Fruit fly (Drosophila melanogaster) whole organism, embryonic: ENCODE data around the gene COX7AL2.

Experiments
- Asciz ChIP-seq: fragments of 200-800 bp; sonication (Bioruptor generic); optimal IDR thresholded peaks from 2 replicates; lab custom pipeline; 2017; ENCODE audit warnings: missing biosample characterization, mild to moderate bottlenecking, missing genetic modification characterization, missing genetic modification reagents
- Bdp1 ChIP-seq: fragments of 200-800 bp; sonication (Bioruptor generic); optimal IDR thresholded peaks from 3 replicates; lab custom pipeline; 2016; ENCODE audit warnings: missing biosample characterization, missing genetic modification characterization
- Blimp-1 ChIP-seq: fragments of 200-800 bp; sonication (Bioruptor generic); optimal IDR thresholded peaks from 3 replicates; lab custom pipeline; 2018; ENCODE audit warnings: missing biosample characterization, missing genetic modification characterization, mild to moderate bottlenecking, moderate library complexity, missing genetic modification reagents
- CG11504 ChIP-seq: fragments of 200-800 bp; sonication (Bioruptor generic); optimal IDR thresholded peaks from 3 replicates; lab custom pipeline; 2019; ENCODE audit warnings: missing biosample characterization, mild to moderate bottlenecking, missing genetic modification characterization, moderate library complexity
- CG11723 ChIP-seq: fragments of 200-800 bp; sonication (Bioruptor generic); optimal IDR thresholded peaks from 2 replicates; lab custom pipeline; 2017; ENCODE audit warnings: missing biosample characterization, mild to moderate bottlenecking, missing genetic modification characterization
- CG12744 ChIP-seq: fragments of 200-800 bp; sonication (Bioruptor generic); optimal IDR thresholded peaks from 2 replicates; lab custom pipeline; 2016; ENCODE audit warnings: missing biosample characterization, missing genetic modification characterization
- CG14050 ChIP-seq: fragments of 200-800 bp; sonication (Bioruptor generic); IDR thresholded peaks from 3 replicates; pipeline ENCODE4 v1.3.6; 2022; ENCODE audit warnings: missing biosample characterization, missing genetic modification characterization
- CG17361 ChIP-seq: fragments of 200-800 bp; sonication (Bioruptor generic); IDR thresholded peaks from 3 replicates; pipeline ENCODE4 v1.3.6; 2022; ENCODE audit warnings: missing biosample characterization, missing genetic modification characterization
- CG18262 ChIP-seq: fragments of 200-800 bp; optimal IDR thresholded peaks from 3 replicates; lab custom pipeline; 2019; ENCODE audit warnings: missing biosample characterization, mild to moderate bottlenecking, missing genetic modification characterization, moderate library complexity
- CG1832 ChIP-seq: fragments of 200-800 bp; sonication (Bioruptor generic); optimal IDR thresholded peaks from 2 replicates; lab custom pipeline; 2017; ENCODE audit warnings: missing biosample characterization, mild to moderate bottlenecking, missing genetic modification characterization, inconsistent platforms
- CG2889 ChIP-seq: fragments of 200-800 bp; sonication (Bioruptor generic); IDR thresholded peaks from 3 replicates; pipeline ENCODE4 v1.3.6; 2022; ENCODE audit warnings: missing biosample characterization, missing genetic modification characterization
- CG31441 ChIP-seq: fragments of 200-800 bp; sonication (Bioruptor generic); IDR thresholded peaks from 2 replicates; pipeline ENCODE4 v1.3.6; 2022; ENCODE audit warnings: missing biosample characterization, missing genetic modification characterization
- CG32772 ChIP-seq: fragments of 200-800 bp; sonication (Bioruptor generic); IDR thresholded peaks from 2 replicates; pipeline ENCODE4 v1.3.6; 2022; ENCODE audit warnings: missing biosample characterization, missing genetic modification characterization
- CG5180 ChIP-seq: fragments of 200-800 bp; sonication (Bioruptor generic); optimal IDR thresholded peaks from 3 replicates; lab custom pipeline; 2017; ENCODE audit warnings: missing biosample characterization, missing genetic modification characterization, mild to moderate bottlenecking, moderate library complexity, missing genetic modification reagents
- CG6272 ChIP-seq: fragments of 200-800 bp; sonication (Bioruptor generic); IDR thresholded peaks from 2 replicates; pipeline ENCODE4 v1.3.6; 2022; ENCODE audit warnings: missing biosample characterization, missing genetic modification characterization
- CG7556 ChIP-seq: fragments of 200-800 bp; sonication (Bioruptor generic); optimal IDR thresholded peaks from 2 replicates; lab custom pipeline; 2017; ENCODE audit warnings: missing biosample characterization, mild to moderate bottlenecking, missing genetic modification characterization
- CG8388 ChIP-seq: fragments of 200-800 bp; sonication (Bioruptor generic); optimal IDR thresholded peaks from 2 replicates; lab custom pipeline; 2019; ENCODE audit warnings: missing biosample characterization, mild to moderate bottlenecking, missing genetic modification characterization, moderate library complexity
- CG9876 ChIP-seq: fragments of 200-800 bp; sonication (Bioruptor generic); optimal IDR thresholded peaks from 2 replicates; lab custom pipeline; 2016; ENCODE audit warnings: missing biosample characterization, missing genetic modification characterization
- CG9932 ChIP-seq: fragments of 200-800 bp; sonication (Bioruptor generic); IDR thresholded peaks from 2 replicates; pipeline ENCODE4 v1.3.6; 2022; ENCODE audit warnings: missing biosample characterization, missing genetic modification characterization
- Ets65A ChIP-seq: fragments of 200-800 bp; sonication (Bioruptor generic); peaks from one replicate; lab custom pipeline; 2016; ENCODE audit warnings: missing biosample characterization, missing genetic modification characterization
- Hand ChIP-seq: fragments of 200-800 bp; sonication (Bioruptor generic); optimal IDR thresholded peaks from 2 replicates; lab custom pipeline; 2017; ENCODE audit warnings: mild to moderate bottlenecking, missing biosample characterization, missing genetic modification reagents, missing genetic modification characterization
- Hsf ChIP-seq: fragments of 200-800 bp; sonication (Bioruptor generic); optimal IDR thresholded peaks from 3 replicates; lab custom pipeline; 2016; ENCODE audit warnings: missing biosample characterization, missing genetic modification characterization
- MESR4 ChIP-seq: fragments of 200-800 bp; sonication (Bioruptor generic); optimal IDR thresholded peaks from 2 replicates; lab custom pipeline; 2018; ENCODE audit warnings: missing biosample characterization, mild to moderate bottlenecking, missing genetic modification characterization, moderate library complexity
- MTF-1 ChIP-seq: fragments of 200-800 bp; sonication (Bioruptor generic); optimal IDR thresholded peaks from 2 replicates; lab custom pipeline; 2018; ENCODE audit warnings: missing biosample characterization, mild to moderate bottlenecking, missing genetic modification characterization, borderline replicate concordance
- Max ChIP-seq: fragments of 200-800 bp; sonication (Bioruptor generic); optimal IDR thresholded peaks from 2 replicates; lab custom pipeline; 2016; ENCODE audit warnings: missing biosample characterization, mild to moderate bottlenecking, missing genetic modification characterization
- Six4 ChIP-seq: fragments of 200-800 bp; sonication (Bioruptor generic); optimal IDR thresholded peaks from 2 replicates; lab custom pipeline; 2016; ENCODE audit warnings: missing biosample characterization, missing genetic modification characterization
- TFAM ChIP-seq: fragments of 200-800 bp; sonication (Bioruptor generic); optimal IDR thresholded peaks from 2 replicates; lab custom pipeline; 2017; ENCODE audit warnings: missing biosample characterization, missing genetic modification characterization, inconsistent platforms
- Tbp ChIP-seq: fragments of >200 bp; optimal IDR thresholded peaks from 2 replicates; lab custom pipeline; 2018; ENCODE audit warnings: missing biosample characterization, missing genetic modification characterization
- ac ChIP-seq: fragments of 200-800 bp; sonication (Bioruptor generic); optimal IDR thresholded peaks from 3 replicates; lab custom pipeline; 2017; ENCODE audit warnings: missing biosample characterization, mild to moderate bottlenecking, missing genetic modification characterization
- ase ChIP-seq: fragments of 200-800 bp; sonication (Bioruptor generic); IDR thresholded peaks from 3 replicates; pipeline ENCODE4 v1.3.6; 2022; ENCODE audit warnings: missing biosample characterization, missing genetic modification characterization
- crc ChIP-seq: fragments of 200-800 bp; sonication (Bioruptor generic); optimal IDR thresholded peaks from 2 replicates; lab custom pipeline; 2016; ENCODE audit warnings: missing biosample characterization, missing genetic modification characterization
- emc ChIP-seq: fragments of 200-800 bp; sonication (Bioruptor generic); optimal IDR thresholded peaks from 2 replicates; lab custom pipeline; 2016; ENCODE audit warnings: missing biosample characterization, missing genetic modification characterization
- eve ChIP-seq, 2 experiments: fragments of >200 bp; optimal IDR thresholded peaks; 2 replicates each; lab custom pipeline; 2017; ENCODE audit warnings: missing biosample characterization in 2 of 2, missing genetic modification characterization in 2 of 2
- fd3F ChIP-seq: fragments of 200-800 bp; sonication (Bioruptor generic); optimal IDR thresholded peaks from 2 replicates; lab custom pipeline; 2018; ENCODE audit warnings: missing biosample characterization, mild to moderate bottlenecking, missing genetic modification characterization, moderate library complexity
- hkb ChIP-seq, 2 experiments: fragments of 200-800 bp in 1 of 2; fragments of >200 bp in 1 of 2; sonication (Bioruptor generic) in 1 of 2; IDR thresholded peaks in 1 of 2; optimal IDR thresholded peaks in 1 of 2; 2 replicates each; pipeline versions ENCODE4 v1.3.6 to Lab custom; 2017 to 2022; ENCODE audit warnings: missing biosample characterization in 1 of 2, missing genetic modification characterization in 1 of 2
- jumu ChIP-seq: fragments of 200-800 bp; sonication (Bioruptor generic); optimal IDR thresholded peaks from 3 replicates; lab custom pipeline; 2016; ENCODE audit warnings: missing biosample characterization, missing genetic modification characterization
- klu ChIP-seq: fragments of 200-800 bp; sonication (Bioruptor generic); IDR thresholded peaks from 2 replicates; pipeline ENCODE4 v1.3.6; 2022; ENCODE audit warnings: missing biosample characterization, missing genetic modification characterization
- luna ChIP-seq: fragments of 200-800 bp; sonication (Bioruptor generic); optimal IDR thresholded peaks from 2 replicates; lab custom pipeline; 2016; ENCODE audit warnings: missing biosample characterization, missing genetic modification characterization
- nerfin-2 ChIP-seq: fragments of 200-800 bp; sonication (Bioruptor generic); IDR thresholded peaks from 2 replicates; pipeline ENCODE4 v1.3.6; 2022; ENCODE audit warnings: missing biosample characterization, missing genetic modification characterization; ENCODE audit not compliant: partially characterized antibody
- nmo ChIP-seq: fragments of 200-800 bp; sonication (Bioruptor generic); optimal IDR thresholded peaks from 2 replicates; lab custom pipeline; 2018; ENCODE audit warnings: missing biosample characterization, mild to moderate bottlenecking, missing genetic modification characterization, moderate library complexity
- pum ChIP-seq: fragments of 200-800 bp; sonication (Bioruptor generic); optimal IDR thresholded peaks from 2 replicates; lab custom pipeline; 2016; ENCODE audit warnings: missing biosample characterization, missing genetic modification characterization
- repo ChIP-seq: fragments of 200-800 bp; sonication (Bioruptor generic); optimal IDR thresholded peaks from 2 replicates; lab custom pipeline; 2016; ENCODE audit warnings: missing biosample characterization, missing genetic modification characterization
- sc ChIP-seq, 3 experiments: fragments of >200 bp in 2 of 3; fragments of 200-800 bp in 1 of 3; sonication (Bioruptor generic) in 1 of 3; optimal IDR thresholded peaks; 2 replicates in 2 of 3; 3 replicates in 1 of 3; lab custom pipeline; 2017; ENCODE audit warnings: mild to moderate bottlenecking in 1 of 3, missing biosample characterization in 1 of 3, missing genetic modification characterization in 1 of 3, missing genetic modification reagents in 1 of 3
- sens-2 ChIP-seq: fragments of 200-800 bp; sonication (Bioruptor generic); IDR thresholded peaks from 2 replicates; pipeline ENCODE4 v1.3.6; 2022; ENCODE audit warnings: missing biosample characterization, missing genetic modification characterization
- slbo ChIP-seq: fragments of 200-800 bp; sonication (Bioruptor generic); IDR thresholded peaks from 2 replicates; pipeline ENCODE4 v1.3.6; 2022; ENCODE audit warnings: missing biosample characterization, missing genetic modification characterization
- sqz ChIP-seq: fragments of 200-800 bp; sonication (Bioruptor generic); optimal IDR thresholded peaks from 3 replicates; lab custom pipeline; 2018; ENCODE audit warnings: missing biosample characterization, mild to moderate bottlenecking, missing genetic modification characterization
- usp ChIP-seq: fragments of >200 bp; optimal IDR thresholded peaks from 2 replicates; lab custom pipeline; 2017; ENCODE audit warnings: missing biosample characterization, missing genetic modification characterization
- zf30C ChIP-seq: fragments of 200-800 bp; sonication (Bioruptor generic); optimal IDR thresholded peaks from 3 replicates; lab custom pipeline; 2018; ENCODE audit warnings: missing biosample characterization, mild to moderate bottlenecking, missing genetic modification characterization

Gene COX7AL2

dm6 chr2L:2196590-2197474 is 880 bp downstream of the COX7AL2 start (continued):
- TF ChIP-seq repo (GFP tag; lab: Kevin White, UChicago) (no peak), CG14050 (no peak), usp (peak; percentile 22), CG9932 (GFP tag; lab: Robert Waterston, UW) (no peak), jumu (GFP tag; lab: Kevin White, UChicago) (no peak), CG8388 (no peak), CG1832 (GFP tag; lab: Kevin White, UChicago) (peak; percentile 97), luna (GFP tag; lab: Kevin White, UChicago) (peak; percentile 19), sens-2 (GFP tag; lab: Robert Waterston, UW) (no peak), Six4 (GFP tag; lab: Kevin White, UChicago) (peak; percentile 2), Ets65A (no peak), Asciz (GFP tag; lab: Kevin White, UChicago) (peak; percentile 11), CG11723 (GFP tag; lab: Kevin White, UChicago) (peak; percentile 14), ac (peak; percentile 39), CG6272 (GFP tag; lab: Robert Waterston, UW) (peak; percentile 43), CG11504 (tag; lab: Kevin White, UChicago) (peak; percentile 69), hkb (optimal IDR thresholded peaks at IDR 0.05; lab: Kevin White, UChicago) (peak; percentile 19), hkb (GFP tag; IDR thresholded peaks at IDR 0.05; lab: Robert Waterston, UW) (no peak), klu (GFP tag; lab: Robert Waterston, UW) (no peak), Bdp1 (GFP tag; lab: Kevin White, UChicago) (peak; percentile 28), Hsf (peak; percentile 45), MTF-1 (peak; percentile 42), nerfin-2 (GFP tag; lab: Robert Waterston, UW) (no peak), CG9876 (GFP tag; lab: Kevin White, UChicago) (no peak), CG32772 (no peak), MESR4 (GFP tag; lab: Kevin White, UChicago) (no peak), Hand (GFP tag; lab: Kevin White, UChicago) (peak; percentile 61), slbo (GFP tag; lab: Robert Waterston, UW) (no peak), CG2889 (no peak), fd3F (peak; percentile 9), CG17361 (no peak), CG12744 (GFP tag; lab: Kevin White, UChicago) (peak; percentile 47), CG5180 (peak; percentile 96), CG18262 (tag; lab: Kevin White, UChicago) (peak; percentile 72), zf30C (GFP tag; lab: Kevin White, UChicago) (no peak), CG31441 (no peak), ase (GFP tag; lab: Robert Waterston, UW) (no peak), sc (optimal IDR thresholded peaks at IDR 0.05; lab: Kevin White, UChicago) (no peak), sc (GFP tag; optimal IDR thresholded peaks at IDR 0.05; lab: Kevin White, UChicago) (peak; percentile 49), Max (GFP tag; lab: Kevin White, UChicago) (peak; percentile 70), sqz (GFP tag; lab: Kevin White, UChicago) (peak; percentile 83), Blimp-1 (GFP tag; lab: Kevin White, UChicago) (peak; percentile 16), TFAM (GFP tag; lab: Kevin White, UChicago) (no peak), CG7556 (GFP tag; lab: Kevin White, UChicago) (peak; percentile 72), pum (no peak), Tbp (GFP tag; lab: Kevin White, UChicago) (no peak), crc (GFP tag; lab: Kevin White, UChicago) (no peak), nmo (GFP tag; lab: Kevin White, UChicago) (peak; percentile 63), eve (GFP tag; optimal IDR thresholded peaks at IDR 0.05; lab: Kevin White, UChicago) (no peak), emc (no peak)
